Worm (Caenorhabditis elegans) whole organism, midembryonic: ENCODE results near the gene ZK742.7.

Source experiments
- T22C8.4 ChIP-seq: fragments of 200-800 bp; sonication (Bioruptor generic); IDR thresholded peaks from 2 replicates; pipeline ENCODE4 v1.3.6; 2022; ENCODE audit warnings: missing genetic modification characterization, missing compliant biosample characterization
- cog-1 ChIP-seq: sonication (generic microtip); optimal IDR thresholded peaks from 2 replicates; lab custom pipeline; 2016; ENCODE audit warnings: missing genetic modification characterization, missing compliant biosample characterization
- flt-1 ChIP-seq: fragments of 200-800 bp; sonication (Bioruptor generic); IDR thresholded peaks from 2 replicates; pipeline ENCODE4 v1.3.6; 2022; ENCODE audit warnings: missing genetic modification characterization, missing compliant biosample characterization
- klf-2 ChIP-seq: fragments of 200-800 bp; sonication (Bioruptor generic); conservative IDR thresholded peaks from 2 replicates; pipeline ENCODE4 v1.3.6; 2022; ENCODE audit warnings: missing genetic modification reagents, missing genetic modification characterization, missing compliant biosample characterization
- med-1 ChIP-seq: sonication (generic microtip); optimal IDR thresholded peaks from 2 replicates; lab custom pipeline; 2017; ENCODE audit warnings: missing genetic modification characterization, mild to moderate bottlenecking, missing compliant biosample characterization, antibody characterized with exemption, missing genetic modification reagents; ENCODE audit not compliant: insufficient read depth
- ref-1 ChIP-seq: fragments of 200-800 bp; sonication (Bioruptor generic); conservative IDR thresholded peaks from 2 replicates; pipeline ENCODE4 v1.3.6; 2022; ENCODE audit warnings: missing genetic modification reagents, missing genetic modification characterization, missing compliant biosample characterization
- tab-1 ChIP-seq: fragments of 200-800 bp; sonication (Bioruptor generic); IDR thresholded peaks from 2 replicates; pipeline ENCODE4 v1.3.6; 2022; ENCODE audit warnings: missing genetic modification characterization, missing compliant biosample characterization
- ztf-23 ChIP-seq: fragments of 200-800 bp; sonication (Bioruptor generic); IDR thresholded peaks from 2 replicates; pipeline ENCODE4 v1.3.6; 2022; ENCODE audit warnings: missing genetic modification reagents, missing genetic modification characterization, missing compliant biosample characterization
- ztf-29 ChIP-seq: fragments of 200-800 bp; sonication (Bioruptor generic); IDR thresholded peaks from 2 replicates; pipeline ENCODE4 v1.3.6; 2022; ENCODE audit warnings: missing genetic modification reagents, missing genetic modification characterization, missing compliant biosample characterization

DNA sequence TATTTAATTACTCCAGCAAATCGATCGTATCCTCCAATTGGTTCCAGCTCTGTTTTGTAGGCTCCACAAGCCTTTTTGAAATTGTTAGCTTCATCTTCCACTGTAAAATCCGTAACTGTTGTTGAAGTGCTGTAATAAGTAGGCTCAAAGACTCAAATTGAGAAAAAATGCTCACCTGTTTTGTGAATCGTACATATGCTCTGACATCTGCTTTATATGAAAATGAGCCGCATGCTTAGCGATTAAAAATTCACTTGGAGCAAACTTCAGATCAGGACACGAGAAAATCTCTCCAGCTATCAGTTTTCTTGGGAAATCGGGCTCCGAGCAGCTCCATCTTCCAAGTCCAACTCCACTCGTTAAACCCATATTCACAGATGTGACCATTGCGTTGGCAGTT is 10.3 kb downstream of the ZK742.7 start:
- TF ChIP-seq tab-1 (GFP tag; lab: Robert Waterston, UW): no peak
- no peak for TF ChIP-seq ref-1 (GFP tag; lab: Robert Waterston, UW)
- TF ChIP-seq ztf-23: no peak
- TF ChIP-seq med-1 (GFP tag; lab: Kevin White, UChicago): no peak
- no peak for TF ChIP-seq cog-1 (tag; lab: Kevin White, UChicago)
- TF ChIP-seq T22C8.4 (GFP tag; lab: Robert Waterston, UW): no peak
- TF ChIP-seq flt-1 (GFP tag; lab: Robert Waterston, UW): no peak
- no peak for TF ChIP-seq ztf-29 (GFP tag; lab: Robert Waterston, UW)
- TF ChIP-seq klf-2 (GFP tag; lab: Robert Waterston, UW): no peak
